Worm (Caenorhabditis elegans): ENCODE results near the gene Y38C1AA.6.

Y38C1AA.6 gene

ce11 chrIV:125881-126781 lies 36.5 kb upstream of the Y38C1AA.6 start, which contains the start of the genes grld-1 and cox-6C:
Gene grld-1, minus strand, starts transcription at chrIV:125931.
Gene cox-6C, plus strand, starts transcription at chrIV:126731.
- TF ChIP-seq snpc-4 (GFP tag; optimal IDR thresholded peaks at IDR 0.05) (no peak), snpc-4 (tag; optimal IDR thresholded peaks at IDR 0.05) (peak in 2 of 4 experiments; percentile 10 to 52), ceh-100 (GFP tag; IDR thresholded peaks at IDR 0.05) (peak; percentile 44; the same call in 1 of the 2 replicates), ccch-3 (GFP tag; optimal IDR thresholded peaks at IDR 0.05) (no peak), zim-3 (tag; optimal IDR thresholded peaks at IDR 0.05) (peak; percentile 93), F57C9.4 (tag; optimal IDR thresholded peaks at IDR 0.05) (no peak), egl-18 (GFP tag; IDR thresholded peaks at IDR 0.05) (no peak), lsy-27 (tag; optimal IDR thresholded peaks at IDR 0.05; ENCODE audit: borderline replicate concordance, insufficient read depth) (no peak), nhr-80 (tag; optimal IDR thresholded peaks at IDR 0.05) (peak; percentile 0), F55B11.4 (tag; optimal IDR thresholded peaks at IDR 0.05; ENCODE audit: borderline replicate concordance, insufficient read depth) (no peak), F49E8.2 (tag; optimal IDR thresholded peaks at IDR 0.05; ENCODE audit: insufficient read depth) (peak; percentile 6), ztf-28 (GFP tag; IDR thresholded peaks at IDR 0.05) (no peak), lir-1 (GFP tag; conservative IDR thresholded peaks at IDR 0.05) (no peak), ztf-22 (GFP tag; optimal IDR thresholded peaks at IDR 0.05) (no peak), athp-1 (tag; optimal IDR thresholded peaks at IDR 0.05) (no peak), dox-1 (GFP tag; IDR thresholded peaks at IDR 0.05) (peak; percentile 64), C17E4.6 (GFP tag; IDR thresholded peaks at IDR 0.05) (no peak), ceh-27 (GFP tag; optimal IDR thresholded peaks at IDR 0.05) (peak; percentile 0), Y95B8A.8 (GFP tag; IDR thresholded peaks at IDR 0.05) (no peak), B0035.1 (tag; optimal IDR thresholded peaks at IDR 0.05) (no peak), B0336.3 (GFP tag; IDR thresholded peaks at IDR 0.05) (no peak), F39B2.1 (GFP tag; IDR thresholded peaks at IDR 0.05) (no peak), ceh-40 (GFP tag; IDR thresholded peaks at IDR 0.05) (no peak), akir-1 (GFP tag; optimal IDR thresholded peaks at IDR 0.05) (no peak), lin-35 (GFP tag; optimal IDR thresholded peaks at IDR 0.05) (peak in 1 of 3 experiments; percentile 41), hlh-12 (tag; optimal IDR thresholded peaks at IDR 0.05) (no peak), cebp-2 (GFP tag; IDR thresholded peaks at IDR 0.05) (no peak), mes-4 (tag; optimal IDR thresholded peaks at IDR 0.05) (no peak), cebp-1 (GFP tag; IDR thresholded peaks at IDR 0.05) (0 out of 2 replicates have a peak, but pooled peaks have one; percentile 50), cebp-1 (tag; optimal IDR thresholded peaks at IDR 0.05) (peak; percentile 56), lsl-1 (GFP tag; optimal IDR thresholded peaks at IDR 0.05) (peak; percentile 81), lag-1 (GFP tag; IDR thresholded peaks at IDR 0.05) (no peak), ztf-26 (tag; optimal IDR thresholded peaks at IDR 0.05) (no peak), T07F8.4 (tag; optimal IDR thresholded peaks at IDR 0.05) (no peak), snpc-1.3 (tag; optimal IDR thresholded peaks at IDR 0.05; ENCODE audit: insufficient read depth) (peak; percentile 25), lin-26 (GFP tag; IDR thresholded peaks at IDR 0.05) (no peak), mxl-1 (tag; optimal IDR thresholded peaks at IDR 0.05) (no peak), pbrm-1 (GFP tag; IDR thresholded peaks at IDR 0.05) (no peak), madf-10 (tag; optimal IDR thresholded peaks at IDR 0.05) (no peak), K12H6.12 (tag; optimal IDR thresholded peaks at IDR 0.05) (peak; percentile 57), dpl-1 (GFP tag; optimal IDR thresholded peaks at IDR 0.05) (no peak), Y53F4B.3 (GFP tag; IDR thresholded peaks at IDR 0.05) (no peak), bed-2 (GFP tag; IDR thresholded peaks at IDR 0.05) (no peak), hrde-1 (tag; optimal IDR thresholded peaks at IDR 0.05; ENCODE audit: borderline replicate concordance) (no peak), ztf-3 (GFP tag; optimal IDR thresholded peaks at IDR 0.05) (no peak), die-1 (tag; optimal IDR thresholded peaks at IDR 0.05) (no peak), aptf-3 (GFP tag; IDR thresholded peaks at IDR 0.05) (no peak)
